Fruit fly (Drosophila melanogaster): ENCODE results near the gene CG46339.
A peak's percentile ranks its signal among the peaks of the same experiment; 100 is the strongest.

Gene CG46339

dm6 chr3R:26881121-26881895 lies 34.3 kb upstream of the CG46339 start, which contains the start of the genes ro and T48 (continued):
- TF ChIP-seq gcm (GFP tag; optimal IDR thresholded peaks at IDR 0.05) (peak; percentile 5), CG16813 (GFP tag; IDR thresholded peaks at IDR 0.05; ENCODE audit: partially characterized antibody) (peak; percentile 74), CG10209 (GFP tag; optimal IDR thresholded peaks at IDR 0.05) (no peak), dm (GFP tag; optimal IDR thresholded peaks at IDR 0.05) (peak; percentile 74), vnd (GFP tag; IDR thresholded peaks at IDR 0.05; ENCODE audit: partially characterized antibody) (0 out of 3 replicates have a peak, but pooled peaks have one; percentile 19), btn (GFP tag; optimal IDR thresholded peaks at IDR 0.05) (peak; percentile 13), Elba2 (GFP tag; optimal IDR thresholded peaks at IDR 0.05) (no peak), esg (GFP tag; conservative IDR thresholded peaks at IDR 0.05) (no peak), pfk (GFP tag; optimal IDR thresholded peaks at IDR 0.05) (no peak), gsb-n (tag; optimal IDR thresholded peaks at IDR 0.05) (peak; percentile 55), CG8281 (tag; optimal IDR thresholded peaks at IDR 0.05) (no peak), Mes4 (GFP tag; optimal IDR thresholded peaks at IDR 0.05) (peak; percentile 64), CG9932 (GFP tag; IDR thresholded peaks at IDR 0.05) (peak; percentile 73), Doc3 (GFP tag; IDR thresholded peaks at IDR 0.05; ENCODE audit: partially characterized antibody) (0 out of 3 replicates have a peak, but pooled peaks have one; percentile 21), Dref (GFP tag; IDR thresholded peaks at IDR 0.05) (peak; percentile 56), lmd (GFP tag; IDR thresholded peaks at IDR 0.05) (no peak; the same call in 1 of the 2 replicates), ewg (GFP tag; optimal IDR thresholded peaks at IDR 0.05) (peak; percentile 74), CG17912 (GFP tag; optimal IDR thresholded peaks at IDR 0.05) (peak; percentile 63), CG12104 (GFP tag; optimal IDR thresholded peaks at IDR 0.05) (peak; percentile 0), CG11247 (GFP tag; IDR thresholded peaks at IDR 0.05) (peak; percentile 53; the same call in 1 of the 2 replicates), fu2 (GFP tag; optimal IDR thresholded peaks at IDR 0.05) (peak; percentile 33), CG10267 (tag; optimal IDR thresholded peaks at IDR 0.05) (peak; percentile 76), CG17328 (GFP tag; IDR thresholded peaks at IDR 0.05) (0 out of 2 replicates have a peak, but pooled peaks have one; percentile 41), ash1 (GFP tag; optimal IDR thresholded peaks at IDR 0.05) (peak; percentile 39), lbe (GFP tag; optimal IDR thresholded peaks at IDR 0.05) (no peak), CG10959 (GFP tag; IDR thresholded peaks at IDR 0.05) (no peak), CG6683 (GFP tag; optimal IDR thresholded peaks at IDR 0.05) (peak; percentile 68), fd64A (GFP tag; optimal IDR thresholded peaks at IDR 0.05) (no peak), CG17568 (GFP tag; optimal IDR thresholded peaks at IDR 0.05) (no peak), slbo (GFP tag; IDR thresholded peaks at IDR 0.05) (peak; percentile 64; the same call in 1 of the 2 replicates), Ravus (GFP tag; IDR thresholded peaks at IDR 0.05) (no peak), Drgx (GFP tag; IDR thresholded peaks at IDR 0.05) (no peak), run (tag; optimal IDR thresholded peaks at IDR 0.05) (no peak), ro (GFP tag; IDR thresholded peaks at IDR 0.05) (no peak), ara (GFP tag; IDR thresholded peaks at IDR 0.05) (no peak), Sox102F (GFP tag; optimal IDR thresholded peaks at IDR 0.05) (peak; percentile 23), CG1647 (GFP tag; optimal IDR thresholded peaks at IDR 0.05) (peak; percentile 50), CG9727 (GFP tag; optimal IDR thresholded peaks at IDR 0.05) (no peak), chn (GFP tag; optimal IDR thresholded peaks at IDR 0.05) (peak; percentile 95), HLH54F (GFP tag; optimal IDR thresholded peaks at IDR 0.05) (peak; percentile 68), gro (GFP tag; optimal IDR thresholded peaks at IDR 0.05) (peak; percentile 79), pan (optimal IDR thresholded peaks at IDR 0.05) (no peak), pan (GFP tag; optimal IDR thresholded peaks at IDR 0.05 in 1 of 2, IDR thresholded peaks at IDR 0.05 in 1 of 2) (peak in 1 of 2 experiments; percentile 14), pho (GFP tag; optimal IDR thresholded peaks at IDR 0.05) (peak; percentile 69), CG18476 (GFP tag; optimal IDR thresholded peaks at IDR 0.05) (no peak), CG14441 (GFP tag; IDR thresholded peaks at IDR 0.05) (no peak), CG1603 (tag; optimal IDR thresholded peaks at IDR 0.05) (peak; percentile 93), Blimp-1 (GFP tag; optimal IDR thresholded peaks at IDR 0.05) (peak; percentile 43), org-1 (GFP tag; optimal IDR thresholded peaks at IDR 0.05) (no peak)
